Fruit fly (Drosophila melanogaster): ENCODE data around the gene PGRP-SA.

PGRP-SA gene

DNA sequence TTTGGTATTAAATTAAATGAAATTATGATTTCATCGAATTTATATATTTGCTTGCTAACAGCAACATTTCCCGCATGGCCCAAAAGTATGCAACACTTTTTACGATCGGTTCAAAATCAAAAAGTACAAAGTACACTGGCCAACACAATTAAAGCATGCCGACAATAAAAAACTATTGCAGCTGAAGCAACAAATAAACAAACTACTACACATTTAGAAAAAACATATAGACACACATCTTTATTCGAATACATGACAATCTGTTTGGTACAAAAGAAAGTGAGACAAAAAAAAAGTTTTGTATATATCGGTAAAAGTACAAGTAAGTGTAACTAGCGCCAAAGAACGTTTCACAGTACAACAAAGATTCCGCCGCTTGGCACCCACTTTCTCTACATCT is 6.4 kb upstream of the PGRP-SA start:
- no peak for TF ChIP-seq Dfd (GFP tag; optimal IDR thresholded peaks at IDR 0.05)
- TF ChIP-seq Hnf4 (GFP tag; optimal IDR thresholded peaks at IDR 0.05), result peak; percentile 44
- TF ChIP-seq brk (GFP tag; optimal IDR thresholded peaks at IDR 0.05), result peak; percentile 18

DNA sequence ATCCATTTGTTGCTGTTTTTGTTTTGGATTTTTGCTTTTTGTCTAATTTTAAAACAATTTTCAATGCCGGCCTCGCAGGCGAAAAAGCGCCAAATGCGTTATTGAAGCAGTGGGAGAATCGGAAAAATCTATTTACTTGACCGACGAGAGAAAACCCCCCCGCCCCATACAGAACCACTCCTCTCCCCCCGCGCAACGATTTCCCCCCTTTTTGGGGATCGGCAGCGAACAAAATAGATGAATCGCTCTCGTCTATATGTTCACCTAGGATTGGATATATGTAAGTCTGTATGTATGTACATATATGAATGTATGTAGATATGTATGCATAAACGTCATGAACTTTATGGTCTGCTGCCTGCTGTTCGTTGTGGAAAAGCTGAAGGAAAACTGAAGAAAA is 4.7 kb upstream of the PGRP-SA start:
- TF ChIP-seq ey (GFP tag; optimal IDR thresholded peaks at IDR 0.05) (no peak), lola (GFP tag; optimal IDR thresholded peaks at IDR 0.05) (no peak), woc (GFP tag; optimal IDR thresholded peaks at IDR 0.05) (no peak), foxo (GFP tag; optimal IDR thresholded peaks at IDR 0.05) (no peak), br (GFP tag; optimal IDR thresholded peaks at IDR 0.05) (no peak), GATAd (GFP tag; optimal IDR thresholded peaks at IDR 0.05) (no peak), OdsH (GFP tag; optimal IDR thresholded peaks at IDR 0.05) (no peak), sv (GFP tag; optimal IDR thresholded peaks at IDR 0.05) (no peak), Hr83 (GFP tag; optimal IDR thresholded peaks at IDR 0.05; ENCODE audit: poor library complexity, severe bottlenecking) (no peak), dsf (GFP tag; optimal IDR thresholded peaks at IDR 0.05; ENCODE audit: borderline replicate concordance) (no peak), fru (GFP tag; optimal IDR thresholded peaks at IDR 0.05) (no peak), Rel (GFP tag; optimal IDR thresholded peaks at IDR 0.05) (no peak), Rel (tag; optimal IDR thresholded peaks at IDR 0.05) (no peak), Dfd (GFP tag; optimal IDR thresholded peaks at IDR 0.05) (no peak), HLH106 (tag; optimal IDR thresholded peaks at IDR 0.05) (no peak), dmrt93B (GFP tag; optimal IDR thresholded peaks at IDR 0.05) (no peak)

DNA sequence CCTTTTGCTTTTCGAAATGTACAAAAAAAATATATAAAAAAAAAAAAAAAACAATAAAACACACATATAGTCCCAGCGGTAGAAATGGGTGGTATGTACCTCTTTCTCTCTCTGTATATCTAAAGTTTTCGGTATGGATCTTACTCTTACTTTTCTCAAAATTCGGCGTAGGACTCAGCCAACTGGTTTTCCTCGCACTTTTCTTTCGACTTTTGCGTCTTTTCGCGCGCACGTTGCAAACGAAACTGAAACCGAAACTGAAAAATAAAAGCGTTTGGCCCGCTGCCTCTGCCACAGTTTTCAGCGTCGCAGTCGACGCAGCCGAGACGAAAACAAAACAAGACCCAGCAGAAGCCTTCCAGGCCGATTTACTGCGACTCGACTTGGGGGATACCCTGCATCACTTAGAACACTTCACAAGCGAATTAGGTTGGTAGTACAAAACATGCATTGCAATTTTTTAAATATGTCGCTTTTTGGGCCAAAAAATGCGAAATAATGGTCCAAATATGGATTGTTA is 3.0 kb upstream of the PGRP-SA start, which contains the start of gene CG1572:
TSS of gene CG1572 (minus strand) at position 266 of the 520 bp plus-strand sequence.
- peak in 1 of 2 experiments; percentile 31 for TF ChIP-seq foxo (GFP tag; optimal IDR thresholded peaks at IDR 0.05)
- peak; percentile 8 for TF ChIP-seq Hr83 (GFP tag; optimal IDR thresholded peaks at IDR 0.05; ENCODE audit: poor library complexity, severe bottlenecking)
- peak; percentile 57 for TF ChIP-seq woc (GFP tag; optimal IDR thresholded peaks at IDR 0.05)
- no peak for TF ChIP-seq CG9705 (GFP tag; optimal IDR thresholded peaks at IDR 0.05)
- TF ChIP-seq dsf (GFP tag; optimal IDR thresholded peaks at IDR 0.05; ENCODE audit: borderline replicate concordance), result no peak
- TF ChIP-seq rgr (GFP tag; optimal IDR thresholded peaks at IDR 0.05), result peak; percentile 48
- no peak for TF ChIP-seq sage (GFP tag; optimal IDR thresholded peaks at IDR 0.05)
- no peak for TF ChIP-seq Jra (GFP tag; optimal IDR thresholded peaks at IDR 0.05)
- no peak for TF ChIP-seq lola (GFP tag; optimal IDR thresholded peaks at IDR 0.05)
- no peak for TF ChIP-seq dmrt93B (GFP tag; optimal IDR thresholded peaks at IDR 0.05)
- TF ChIP-seq sv (GFP tag; optimal IDR thresholded peaks at IDR 0.05), result no peak
- TF ChIP-seq usp (GFP tag; optimal IDR thresholded peaks at IDR 0.05), result no peak
- no peak for TF ChIP-seq Dfd (GFP tag; optimal IDR thresholded peaks at IDR 0.05)
- TF ChIP-seq Myc (optimal IDR thresholded peaks at IDR 0.05), result no peak
- no peak for TF ChIP-seq N (GFP tag; optimal IDR thresholded peaks at IDR 0.05)
- TF ChIP-seq h (GFP tag; optimal IDR thresholded peaks at IDR 0.05), result peak; percentile 49
- TF ChIP-seq Hnf4 (GFP tag; optimal IDR thresholded peaks at IDR 0.05), result peak; percentile 19
- TF ChIP-seq Mio (GFP tag; optimal IDR thresholded peaks at IDR 0.05), result no peak
- TF ChIP-seq psq (GFP tag; optimal IDR thresholded peaks at IDR 0.05), result peak; percentile 11
- TF ChIP-seq brk (GFP tag; optimal IDR thresholded peaks at IDR 0.05), result no peak
- TF ChIP-seq br (GFP tag; optimal IDR thresholded peaks at IDR 0.05), result peak; percentile 10
- TF ChIP-seq Rel (GFP tag; optimal IDR thresholded peaks at IDR 0.05), result no peak
- TF ChIP-seq Rel (tag; optimal IDR thresholded peaks at IDR 0.05), result peak; percentile 37
- peak; percentile 25 for TF ChIP-seq fru (GFP tag; optimal IDR thresholded peaks at IDR 0.05)
- no peak for TF ChIP-seq Hr78 (GFP tag; optimal IDR thresholded peaks at IDR 0.05)
- TF ChIP-seq HLH106 (tag; optimal IDR thresholded peaks at IDR 0.05), result no peak
- no peak for TF ChIP-seq dl (GFP tag; optimal IDR thresholded peaks at IDR 0.05; ENCODE audit: insufficient read depth in 1 of 2, partially characterized antibody in 2 of 2)
- peak; percentile 55 for TF ChIP-seq pan (optimal IDR thresholded peaks at IDR 0.05)

DNA sequence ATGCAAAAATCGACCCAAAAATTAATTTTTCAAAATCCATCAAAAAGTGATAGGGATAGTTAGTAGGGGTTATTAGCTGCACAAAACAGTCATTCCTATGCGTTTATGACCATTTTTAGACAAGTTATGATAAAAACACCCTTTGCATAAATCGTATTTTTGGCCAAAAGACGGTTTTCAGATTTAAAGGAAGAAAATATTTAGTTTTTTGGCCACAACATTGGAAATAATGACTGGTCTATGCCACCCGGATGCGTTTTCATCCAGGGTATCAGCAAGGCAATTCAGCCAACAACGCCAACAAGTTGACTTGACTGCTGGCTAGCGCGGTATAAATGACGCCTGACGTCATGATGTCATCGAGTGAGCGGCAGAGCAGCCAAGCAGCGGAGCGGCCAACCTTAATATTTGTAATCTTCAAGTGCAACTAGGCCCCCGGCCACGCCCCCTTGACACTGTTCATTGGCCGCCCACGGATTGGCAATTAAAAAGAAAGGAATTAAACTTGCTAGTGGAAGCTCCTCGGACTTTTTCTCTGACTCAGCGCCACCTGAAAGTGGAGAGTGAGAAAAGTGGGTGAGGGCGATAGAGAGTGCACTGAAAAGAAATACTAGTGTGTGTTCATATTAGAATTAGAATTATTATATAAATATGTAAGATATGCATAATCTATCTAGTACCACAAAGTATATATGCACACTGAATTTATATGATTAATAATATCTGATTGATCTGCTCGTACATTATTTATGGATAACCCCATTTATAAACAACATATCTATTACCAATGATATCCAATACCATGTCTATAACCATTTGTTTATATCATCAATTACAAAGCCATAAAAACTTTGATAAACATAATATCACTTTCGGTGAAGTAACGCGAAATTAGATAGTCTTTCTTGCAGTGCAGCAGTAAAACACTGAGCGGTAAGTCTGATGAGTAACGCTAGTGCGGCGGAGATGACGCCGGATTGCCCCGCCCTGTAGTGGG is 1.4 kb upstream of the PGRP-SA start:
- peak; percentile 45 for TF ChIP-seq CG9705 (GFP tag; optimal IDR thresholded peaks at IDR 0.05)
- peak; percentile 85 for TF ChIP-seq HLH106 (tag; optimal IDR thresholded peaks at IDR 0.05)
- TF ChIP-seq tai (GFP tag; optimal IDR thresholded peaks at IDR 0.05), result no peak
- no peak for TF ChIP-seq jim (GFP tag; optimal IDR thresholded peaks at IDR 0.05)
- TF ChIP-seq lola (GFP tag; optimal IDR thresholded peaks at IDR 0.05), result no peak
- no peak for TF ChIP-seq woc (GFP tag; optimal IDR thresholded peaks at IDR 0.05)
- TF ChIP-seq Myc (optimal IDR thresholded peaks at IDR 0.05), result no peak
- TF ChIP-seq sage (GFP tag; optimal IDR thresholded peaks at IDR 0.05), result no peak
- TF ChIP-seq Hnf4 (GFP tag; optimal IDR thresholded peaks at IDR 0.05), result no peak
- no peak for TF ChIP-seq Dfd (GFP tag; optimal IDR thresholded peaks at IDR 0.05)
- peak; percentile 79 for TF ChIP-seq psq (GFP tag; optimal IDR thresholded peaks at IDR 0.05)
- TF ChIP-seq Rel (GFP tag; optimal IDR thresholded peaks at IDR 0.05), result no peak
- TF ChIP-seq Rel (tag; optimal IDR thresholded peaks at IDR 0.05), result no peak
- peak; percentile 72 for TF ChIP-seq fru (GFP tag; optimal IDR thresholded peaks at IDR 0.05)
- TF ChIP-seq dl (GFP tag; optimal IDR thresholded peaks at IDR 0.05; ENCODE audit: insufficient read depth in 1 of 2, partially characterized antibody in 2 of 2), result no peak
- TF ChIP-seq CrebA (GFP tag; optimal IDR thresholded peaks at IDR 0.05; ENCODE audit: borderline replicate concordance), result no peak
- peak; percentile 63 for TF ChIP-seq ey (GFP tag; optimal IDR thresholded peaks at IDR 0.05)
- peak; percentile 89 for TF ChIP-seq Sp1 (GFP tag; optimal IDR thresholded peaks at IDR 0.05)
- no peak for TF ChIP-seq Hr78 (GFP tag; optimal IDR thresholded peaks at IDR 0.05)
- TF ChIP-seq dsf (GFP tag; optimal IDR thresholded peaks at IDR 0.05; ENCODE audit: borderline replicate concordance), result no peak
- TF ChIP-seq Mio (GFP tag; optimal IDR thresholded peaks at IDR 0.05), result no peak
- no peak for TF ChIP-seq CG32264 (GFP tag; optimal IDR thresholded peaks at IDR 0.05)
- TF ChIP-seq Hr83 (GFP tag; optimal IDR thresholded peaks at IDR 0.05; ENCODE audit: poor library complexity, severe bottlenecking), result no peak
- TF ChIP-seq Dif (GFP tag; optimal IDR thresholded peaks at IDR 0.05; ENCODE audit: partially characterized antibody), result no peak
- peak; percentile 53 for TF ChIP-seq br (GFP tag; optimal IDR thresholded peaks at IDR 0.05)

Measured in whole organism, wandering third instar larva.